Worm (Caenorhabditis elegans) whole organism, L4 larva: ENCODE measurements around the gene F56B3.2.

Experiments used
- D1046.2 ChIP-seq: fragments of 200-800 bp; sonication (Bioruptor generic); IDR thresholded peaks from 2 replicates; pipeline ENCODE4 v1.3.6; 2022; ENCODE audit warnings: missing genetic modification characterization, missing compliant biosample characterization
- F10B5.3 ChIP-seq: sonication (generic microtip); optimal IDR thresholded peaks from 2 replicates; lab custom pipeline; 2016; ENCODE audit warnings: mild to moderate bottlenecking, missing genetic modification characterization, missing compliant biosample characterization
- Y105C5A.15 ChIP-seq: fragments of 200-800 bp; sonication (Bioruptor generic); IDR thresholded peaks from 2 replicates; pipeline ENCODE4 v1.3.6; 2022; ENCODE audit warnings: missing genetic modification characterization, missing compliant biosample characterization
- Y48G9A.11 ChIP-seq: fragments of 200-800 bp; sonication (Bioruptor generic); IDR thresholded peaks from 2 replicates; pipeline ENCODE4 v1.3.6; 2022; ENCODE audit warnings: missing genetic modification reagents, missing genetic modification characterization, missing compliant biosample characterization
- ZK337.2 ChIP-seq: fragments of 200-800 bp; sonication (Bioruptor generic); IDR thresholded peaks from 2 replicates; pipeline ENCODE4 v1.3.6; 2022; ENCODE audit warnings: missing genetic modification reagents, missing genetic modification characterization, missing compliant biosample characterization
- aha-1 ChIP-seq: fragments of 150-350 bp; peaks from one replicate; lab custom pipeline; 2014; ENCODE audit warnings: missing biosample characterization, missing genetic modification characterization
- arid-1 ChIP-seq: fragments of 200-800 bp; sonication (Bioruptor generic); conservative IDR thresholded peaks from 2 replicates; pipeline ENCODE4 v1.3.6; 2022; ENCODE audit warnings: missing genetic modification reagents, missing genetic modification characterization, missing compliant biosample characterization
- ceh-20 ChIP-seq: fragments of 200-800 bp; sonication (Bioruptor generic); IDR thresholded peaks from 2 replicates; pipeline ENCODE4 v1.3.6; 2022; ENCODE audit warnings: missing genetic modification reagents, missing genetic modification characterization, missing compliant biosample characterization
- ceh-32 ChIP-seq: sonication (generic microtip); optimal IDR thresholded peaks from 2 replicates; lab custom pipeline; 2016; ENCODE audit warnings: mild to moderate bottlenecking, missing genetic modification characterization, missing compliant biosample characterization; ENCODE audit not compliant: poor library complexity
- ceh-44 ChIP-seq: fragments of 200-800 bp; sonication (Bioruptor generic); IDR thresholded peaks from 2 replicates; pipeline ENCODE4 v1.3.6; 2022; ENCODE audit warnings: missing genetic modification reagents, missing genetic modification characterization, missing compliant biosample characterization
- ceh-82 ChIP-seq: sonication (generic microtip); optimal IDR thresholded peaks from 2 replicates; lab custom pipeline; 2017; ENCODE audit warnings: missing biosample characterization, missing genetic modification characterization
- ces-1 ChIP-seq: fragments of 150-350 bp; sonication (generic microtip); optimal IDR thresholded peaks from 4 replicates; lab custom pipeline; 2014; ENCODE audit warnings: missing biosample characterization, missing genetic modification reagents, missing genetic modification characterization
- daf-16 ChIP-seq, 3 experiments: sonication (generic microtip); optimal IDR thresholded peaks; 2 replicates each; lab custom pipeline; 2016 to 2017; ENCODE audit warnings: missing genetic modification characterization in 3 of 3, missing genetic modification reagents in 3 of 3, mild to moderate bottlenecking in 2 of 3, missing compliant biosample characterization in 2 of 3, missing biosample characterization in 1 of 3, moderate library complexity in 1 of 3
- daf-19 ChIP-seq: fragments of 200-800 bp; sonication (Bioruptor generic); conservative IDR thresholded peaks from 2 replicates; pipeline ENCODE4 v1.3.6; 2022; ENCODE audit warnings: missing genetic modification characterization, missing compliant biosample characterization
- daf-8 ChIP-seq: fragments of 200-800 bp; sonication (Bioruptor generic); IDR thresholded peaks from 2 replicates; pipeline ENCODE4 v1.3.6; 2022; ENCODE audit warnings: missing genetic modification characterization, missing compliant biosample characterization
- dve-1 ChIP-seq: sonication (generic microtip); optimal IDR thresholded peaks from 2 replicates; lab custom pipeline; 2017; ENCODE audit warnings: antibody characterized with exemption, mild to moderate bottlenecking, missing genetic modification characterization, missing compliant biosample characterization; ENCODE audit not compliant: insufficient read depth
- egl-43 ChIP-seq: fragments of 200-800 bp; sonication (Bioruptor generic); IDR thresholded peaks from 2 replicates; pipeline ENCODE4 v1.3.6; 2022; ENCODE audit warnings: missing genetic modification reagents, missing genetic modification characterization, missing compliant biosample characterization
- fkh-10 ChIP-seq: fragments of 150-350 bp; optimal IDR thresholded peaks from 2 replicates; lab custom pipeline; 2014; ENCODE audit warnings: missing biosample characterization, missing genetic modification reagents, missing genetic modification characterization
- fos-1 ChIP-seq: fragments of 150-350 bp; optimal IDR thresholded peaks from 2 replicates; lab custom pipeline; 2014; ENCODE audit warnings: missing biosample characterization, missing genetic modification characterization
- gei-8 ChIP-seq: fragments of 200-800 bp; sonication (Bioruptor generic); optimal IDR thresholded peaks from 2 replicates; lab custom pipeline; 2018; ENCODE audit warnings: mild to moderate bottlenecking, missing genetic modification characterization, missing compliant biosample characterization
- hmg-1.1 ChIP-seq: fragments of 200-800 bp; sonication (Bioruptor generic); IDR thresholded peaks from 2 replicates; pipeline ENCODE4 v1.3.6; 2022; ENCODE audit warnings: missing genetic modification reagents, missing genetic modification characterization, missing compliant biosample characterization
- lim-7 ChIP-seq: fragments of 200-800 bp; sonication (Bioruptor generic); IDR thresholded peaks from 2 replicates; pipeline ENCODE4 v1.3.6; 2022; ENCODE audit warnings: missing genetic modification characterization, missing compliant biosample characterization
- lin-15B ChIP-seq: fragments of 150-350 bp; sonication (generic microtip); optimal IDR thresholded peaks from 3 replicates; lab custom pipeline; 2014; ENCODE audit warnings: missing biosample characterization, missing genetic modification characterization
- lin-38 ChIP-seq: fragments of 200-800 bp; sonication (Bioruptor generic); IDR thresholded peaks from 2 replicates; pipeline ENCODE4 v1.3.6; 2022; ENCODE audit warnings: missing genetic modification reagents, missing genetic modification characterization, missing compliant biosample characterization
- lin-39 ChIP-seq: fragments of 150-350 bp; optimal IDR thresholded peaks from 2 replicates; lab custom pipeline; 2014; ENCODE audit warnings: missing biosample characterization, missing genetic modification reagents, missing genetic modification characterization
- madf-5 ChIP-seq, 2 experiments: fragments of 200-800 bp; sonication (Bioruptor generic); IDR thresholded peaks; 2 replicates each; pipeline ENCODE4 v1.3.6; 2022; ENCODE audit warnings: missing compliant biosample characterization in 2 of 2, missing genetic modification characterization in 2 of 2
- madf-9 ChIP-seq: fragments of 200-800 bp; sonication (Bioruptor generic); conservative IDR thresholded peaks from 2 replicates; pipeline ENCODE4 v1.3.6; 2022; ENCODE audit warnings: missing genetic modification reagents, missing genetic modification characterization, missing compliant biosample characterization
- mdl-1 ChIP-seq, 2 experiments: fragments of 150-350 bp in 1 of 2; sonication (generic microtip) in 1 of 2; optimal IDR thresholded peaks; 2 replicates each; lab custom pipeline; 2014 to 2017; ENCODE audit warnings: missing biosample characterization in 2 of 2, missing genetic modification characterization in 2 of 2
- mdt-29 ChIP-seq: fragments of 200-800 bp; sonication (Bioruptor generic); IDR thresholded peaks from 2 replicates; pipeline ENCODE4 v1.3.6; 2022; ENCODE audit warnings: missing genetic modification reagents, missing genetic modification characterization, missing compliant biosample characterization
- mes-2 ChIP-seq: sonication (generic microtip); optimal IDR thresholded peaks from 2 replicates; lab custom pipeline; 2016; ENCODE audit warnings: missing genotype, mild to moderate bottlenecking, missing genetic modification characterization, missing compliant biosample characterization; ENCODE audit not compliant: poor library complexity, severe bottlenecking
- mxl-2 ChIP-seq: fragments of 200-800 bp; sonication (Bioruptor generic); conservative IDR thresholded peaks from 2 replicates; pipeline ENCODE4 v1.3.6; 2022; ENCODE audit warnings: missing genetic modification reagents, missing genetic modification characterization, missing compliant biosample characterization
- nhr-10 ChIP-seq: fragments of 150-350 bp; optimal IDR thresholded peaks from 2 replicates; lab custom pipeline; 2014; ENCODE audit warnings: missing biosample characterization, missing genetic modification characterization
- nhr-102 ChIP-seq: sonication (generic microtip); optimal IDR thresholded peaks from 2 replicates; lab custom pipeline; 2016; ENCODE audit warnings: mild to moderate bottlenecking, missing genetic modification characterization, moderate library complexity, missing compliant biosample characterization
- nhr-28 ChIP-seq: fragments of 150-350 bp; optimal IDR thresholded peaks from 2 replicates; lab custom pipeline; 2014; ENCODE audit warnings: missing biosample characterization, missing genetic modification characterization
- nhr-48 ChIP-seq: sonication (generic microtip); optimal IDR thresholded peaks from 2 replicates; lab custom pipeline; 2016; ENCODE audit warnings: mild to moderate bottlenecking, missing genetic modification characterization, missing compliant biosample characterization
- nhr-6 ChIP-seq: fragments of 150-350 bp; optimal IDR thresholded peaks from 2 replicates; lab custom pipeline; 2014; ENCODE audit warnings: missing biosample characterization, missing genetic modification characterization
- pha-4 ChIP-seq, 2 experiments: fragments of 150-350 bp in 1 of 2; fragments of 200-800 bp in 1 of 2; sonication (Bioruptor generic) in 1 of 2; IDR thresholded peaks in 1 of 2; optimal IDR thresholded peaks in 1 of 2; 2 replicates each; pipeline versions ENCODE4 v1.3.6 to Lab custom; 2014 to 2022; ENCODE audit warnings: missing genetic modification characterization in 2 of 2, missing genetic modification reagents in 2 of 2, missing biosample characterization in 1 of 2, missing compliant biosample characterization in 1 of 2
- php-3 ChIP-seq: fragments of 200-800 bp; sonication (Bioruptor generic); IDR thresholded peaks from 2 replicates; pipeline ENCODE4 v1.3.6; 2022; ENCODE audit warnings: missing genetic modification reagents, missing genetic modification characterization, missing compliant biosample characterization
- pqm-1 ChIP-seq: sonication (generic microtip); optimal IDR thresholded peaks from 2 replicates; lab custom pipeline; 2017; ENCODE audit warnings: missing biosample characterization, missing genetic modification characterization
- saeg-2 ChIP-seq: fragments of 200-800 bp; sonication (Bioruptor generic); IDR thresholded peaks from 2 replicates; pipeline ENCODE4 v1.3.6; 2022; ENCODE audit warnings: missing genetic modification reagents, missing genetic modification characterization, missing compliant biosample characterization
- sdz-12 ChIP-seq: fragments of 200-800 bp; sonication (Bioruptor generic); optimal IDR thresholded peaks from 2 replicates; lab custom pipeline; 2018; ENCODE audit warnings: mild to moderate bottlenecking, missing genetic modification characterization, missing compliant biosample characterization
- set-16 ChIP-seq: fragments of 200-800 bp; sonication (Bioruptor generic); IDR thresholded peaks from 2 replicates; pipeline ENCODE4 v1.3.6; 2022; ENCODE audit warnings: missing genetic modification reagents, missing genetic modification characterization, missing compliant biosample characterization
- snpc-1.2 ChIP-seq: fragments of 200-800 bp; sonication (Bioruptor generic); IDR thresholded peaks from 2 replicates; pipeline ENCODE4 v1.3.6; 2022; ENCODE audit warnings: missing genetic modification reagents, missing genetic modification characterization, missing compliant biosample characterization
- spr-3 ChIP-seq: fragments of 200-800 bp; sonication (Bioruptor generic); optimal IDR thresholded peaks from 2 replicates; lab custom pipeline; 2018; ENCODE audit warnings: mild to moderate bottlenecking, missing genetic modification characterization, missing compliant biosample characterization
- unc-39 ChIP-seq: sonication (generic microtip); optimal IDR thresholded peaks from 2 replicates; lab custom pipeline; 2017; ENCODE audit warnings: missing biosample characterization, missing genetic modification characterization
- unc-62 ChIP-seq, 3 experiments: fragments of 150-350 bp in 1 of 3; sonication (generic microtip); optimal IDR thresholded peaks in 2 of 3; peaks in 1 of 3; 1 replicate in 1 of 3; 2 replicates in 2 of 3; lab custom pipeline; 2014 to 2017; ENCODE audit warnings: missing biosample characterization in 3 of 3, missing genetic modification characterization in 3 of 3, missing genetic modification reagents in 3 of 3, missing genotype in 1 of 3
- vab-7 ChIP-seq: fragments of 200-800 bp; sonication (Bioruptor generic); IDR thresholded peaks from 2 replicates; pipeline ENCODE4 v1.3.6; 2022; ENCODE audit warnings: missing genetic modification reagents, missing genetic modification characterization, missing compliant biosample characterization
- zag-1 ChIP-seq: fragments of 150-350 bp; optimal IDR thresholded peaks from 2 replicates; lab custom pipeline; 2014; ENCODE audit warnings: missing biosample characterization, missing genetic modification characterization
- zfp-2 ChIP-seq: sonication (generic microtip); optimal IDR thresholded peaks from 2 replicates; lab custom pipeline; 2016; ENCODE audit warnings: mild to moderate bottlenecking, missing genetic modification characterization, missing compliant biosample characterization
- zip-2 ChIP-seq: fragments of 150-350 bp; optimal IDR thresholded peaks from 2 replicates; lab custom pipeline; 2014; ENCODE audit warnings: missing biosample characterization, missing genetic modification characterization

The F56B3.2 gene

ce11 chrIV:796521-797073 is 28.2 kb upstream of the F56B3.2 start, which contains the start of the genes F56B3.11 and ech-5 (continued):
- TF ChIP-seq mxl-2 (GFP tag; lab: Robert Waterston, UW), result no peak
- peak; percentile 72 for TF ChIP-seq dve-1 (tag; lab: Kevin White, UChicago)
- TF ChIP-seq sdz-12 (GFP tag; lab: Kevin White, UChicago), result peak; percentile 40
- TF ChIP-seq nhr-102 (tag; lab: Kevin White, UChicago), result peak; percentile 19
- no peak; the same call in 1 of the 2 replicates for TF ChIP-seq pha-4 (GFP tag; IDR thresholded peaks at IDR 0.05; lab: Robert Waterston, UW)
- no peak for TF ChIP-seq pha-4 (tag; optimal IDR thresholded peaks at IDR 0.05; lab: Kevin White, UChicago)
- TF ChIP-seq unc-62 (GFP tag; optimal IDR thresholded peaks at IDR 0.05 in 1 of 2; lab: Kevin White, UChicago), result no peak
- TF ChIP-seq unc-62 (tag; optimal IDR thresholded peaks at IDR 0.05; lab: Kevin White, UChicago), result no peak
- TF ChIP-seq ceh-44 (GFP tag; lab: Robert Waterston, UW), result no peak
- no peak for TF ChIP-seq spr-3 (GFP tag; lab: Kevin White, UChicago)
- TF ChIP-seq mdt-29, result no peak
- TF ChIP-seq lin-39, result no peak
- TF ChIP-seq D1046.2 (GFP tag; lab: Robert Waterston, UW), result no peak
- TF ChIP-seq zfp-2, result peak; percentile 61
- peak; percentile 69 for TF ChIP-seq hmg-1.1
- TF ChIP-seq nhr-48 (tag; lab: Kevin White, UChicago), result peak; percentile 9
- TF ChIP-seq ceh-32 (tag; lab: Kevin White, UChicago), result no peak
- TF ChIP-seq arid-1 (GFP tag; lab: Robert Waterston, UW), result no peak
- TF ChIP-seq egl-43, result no peak
- TF ChIP-seq lim-7, result no peak
- no peak for TF ChIP-seq mdl-1 (tag; optimal IDR thresholded peaks at IDR 0.05; lab: Kevin White, UChicago)
- TF ChIP-seq mes-2 (tag; lab: Kevin White, UChicago), result peak; percentile 72
- no peak for TF ChIP-seq pqm-1 (tag; lab: Kevin White, UChicago)
- no peak for TF ChIP-seq ceh-82
- TF ChIP-seq lin-38 (GFP tag; lab: Robert Waterston, UW), result peak; percentile 96
- no peak for TF ChIP-seq php-3 (GFP tag; lab: Robert Waterston, UW)
- TF ChIP-seq nhr-6, result no peak
- no peak for TF ChIP-seq ces-1 (GFP tag; lab: Kevin White, UChicago)
- TF ChIP-seq snpc-1.2, result no peak
- TF ChIP-seq daf-19 (GFP tag; lab: Robert Waterston, UW), result no peak
- no peak for TF ChIP-seq ceh-20
- peak; percentile 7 for TF ChIP-seq nhr-28
- no peak for TF ChIP-seq Y48G9A.11 (GFP tag; lab: Robert Waterston, UW)
- TF ChIP-seq lin-15B, result peak; percentile 69
- peak; percentile 81 for TF ChIP-seq aha-1 (tag; lab: Kevin White, UChicago)
- TF ChIP-seq daf-8 (GFP tag; lab: Robert Waterston, UW), result no peak
- TF ChIP-seq vab-7 (GFP tag; lab: Robert Waterston, UW), result no peak
- TF ChIP-seq zag-1 (tag; lab: Kevin White, UChicago), result no peak
- TF ChIP-seq Y105C5A.15, result no peak
- TF ChIP-seq fos-1 (tag; lab: Kevin White, UChicago), result no peak
- TF ChIP-seq saeg-2 (GFP tag; lab: Robert Waterston, UW), result no peak
- peak; percentile 5 for TF ChIP-seq fkh-10
- TF ChIP-seq gei-8, result no peak
- TF ChIP-seq zip-2 (tag; lab: Kevin White, UChicago), result no peak
- TF ChIP-seq madf-9 (GFP tag; lab: Robert Waterston, UW), result no peak
- no peak for TF ChIP-seq F10B5.3 (tag; lab: Kevin White, UChicago)
- no peak for TF ChIP-seq daf-16 (GFP tag; optimal IDR thresholded peaks at IDR 0.05; lab: Kevin White, UChicago)
- TF ChIP-seq daf-16 (tag; optimal IDR thresholded peaks at IDR 0.05; lab: Kevin White, UChicago), result no peak
- no peak for TF ChIP-seq ZK337.2 (GFP tag; lab: Robert Waterston, UW)
- TF ChIP-seq nhr-10, result no peak
- no peak for TF ChIP-seq set-16 (GFP tag; lab: Robert Waterston, UW)
- TF ChIP-seq madf-5 (GFP tag; IDR thresholded peaks at IDR 0.05; lab: Robert Waterston, UW), result no peak
- no peak for TF ChIP-seq unc-39 (tag; lab: Kevin White, UChicago)
